Fruit fly (Drosophila melanogaster): ENCODE results near the gene dnt.

Gene dnt

dm6 chr2L:19358017-19358471 is 5.0 kb downstream of the dnt start (continued):
- peak; percentile 2 for TF ChIP-seq CrebB (tag; optimal IDR thresholded peaks at IDR 0.05)
- peak; percentile 62 for TF ChIP-seq CG31388 (GFP tag; optimal IDR thresholded peaks at IDR 0.05)
- peak; percentile 38 to 57 for TF ChIP-seq dpn (GFP tag; optimal IDR thresholded peaks at IDR 0.05)
- TF ChIP-seq fd64A (GFP tag; optimal IDR thresholded peaks at IDR 0.05): peak; percentile 61
- peak; percentile 53 for TF ChIP-seq Ssrp (tag; optimal IDR thresholded peaks at IDR 0.05)
- TF ChIP-seq CG9437 (GFP tag; optimal IDR thresholded peaks at IDR 0.05): peak; percentile 6
- TF ChIP-seq CG6689 (GFP tag; IDR thresholded peaks at IDR 0.05): peak; percentile 58
- peak; percentile 61 for TF ChIP-seq CG30403 (GFP tag; optimal IDR thresholded peaks at IDR 0.05)
- TF ChIP-seq CG4282 (GFP tag; optimal IDR thresholded peaks at IDR 0.05): no peak
- TF ChIP-seq unc-4 (GFP tag; IDR thresholded peaks at IDR 0.05; ENCODE audit: partially characterized antibody): no peak
- TF ChIP-seq Taf1 (GFP tag; IDR thresholded peaks at IDR 0.05): no peak
- no peak for TF ChIP-seq CG12299 (tag; optimal IDR thresholded peaks at IDR 0.05)
- 0 out of 2 replicates have a peak, but pooled peaks have one; percentile 17 for TF ChIP-seq CG4730 (GFP tag; IDR thresholded peaks at IDR 0.05)
- TF ChIP-seq CG14965 (GFP tag; optimal IDR thresholded peaks at IDR 0.05; ENCODE audit: borderline replicate concordance): no peak
- TF ChIP-seq CG13287 (GFP tag; IDR thresholded peaks at IDR 0.05; ENCODE audit: partially characterized antibody): no peak
- TF ChIP-seq dmrt11E (tag; optimal IDR thresholded peaks at IDR 0.05): peak; percentile 77
- TF ChIP-seq tio (GFP tag; optimal IDR thresholded peaks at IDR 0.05): peak; percentile 66
- TF ChIP-seq nau (GFP tag; optimal IDR thresholded peaks at IDR 0.05): peak; percentile 33
- no peak for TF ChIP-seq CG9797 (GFP tag; optimal IDR thresholded peaks at IDR 0.05)
- no peak for TF ChIP-seq Stat92E (GFP tag; optimal IDR thresholded peaks at IDR 0.05)
- TF ChIP-seq Sox100B (GFP tag; optimal IDR thresholded peaks at IDR 0.05): peak; percentile 71
- TF ChIP-seq Lpt (GFP tag; optimal IDR thresholded peaks at IDR 0.05): no peak
- no peak for TF ChIP-seq abd-A (tag; optimal IDR thresholded peaks at IDR 0.05)
- peak; percentile 69 for TF ChIP-seq CG14710 (tag; optimal IDR thresholded peaks at IDR 0.05)
- TF ChIP-seq CG43689 (GFP tag; IDR thresholded peaks at IDR 0.05): no peak
- no peak for TF ChIP-seq sc (optimal IDR thresholded peaks at IDR 0.05)
- peak; percentile 81 for TF ChIP-seq sc (GFP tag; optimal IDR thresholded peaks at IDR 0.05)
- TF ChIP-seq CG4854 (GFP tag; optimal IDR thresholded peaks at IDR 0.05): peak; percentile 23
- peak; percentile 72 for TF ChIP-seq CG10979 (tag; optimal IDR thresholded peaks at IDR 0.05)
- no peak for TF ChIP-seq CG13624 (GFP tag; optimal IDR thresholded peaks at IDR 0.05)
- TF ChIP-seq CG18262 (tag; optimal IDR thresholded peaks at IDR 0.05): peak; percentile 65
- no peak for TF ChIP-seq luna (GFP tag; optimal IDR thresholded peaks at IDR 0.05)
- no peak for TF ChIP-seq CG10543 (GFP tag; optimal IDR thresholded peaks at IDR 0.05)
- no peak for TF ChIP-seq jing (GFP tag; optimal IDR thresholded peaks at IDR 0.05)
- TF ChIP-seq ham (GFP tag; IDR thresholded peaks at IDR 0.05): no peak
- no peak for TF ChIP-seq crol (GFP tag; IDR thresholded peaks at IDR 0.05)
- TF ChIP-seq shn (GFP tag; optimal IDR thresholded peaks at IDR 0.05): no peak
- no peak for TF ChIP-seq Hr39 (optimal IDR thresholded peaks at IDR 0.05)
- TF ChIP-seq CG30020 (tag; optimal IDR thresholded peaks at IDR 0.05): no peak
- no peak for TF ChIP-seq CG6765 (GFP tag; optimal IDR thresholded peaks at IDR 0.05)
- peak; percentile 75 to 85 for TF ChIP-seq bsh (GFP tag; optimal IDR thresholded peaks at IDR 0.05)
- no peak for TF ChIP-seq Tbp (GFP tag; optimal IDR thresholded peaks at IDR 0.05)
- peak; percentile 73 for TF ChIP-seq sisA (GFP tag; IDR thresholded peaks at IDR 0.05)
- no peak for TF ChIP-seq HmgD (GFP tag; optimal IDR thresholded peaks at IDR 0.05)
- TF ChIP-seq CG7556 (GFP tag; optimal IDR thresholded peaks at IDR 0.05): peak; percentile 49
- TF ChIP-seq cg (GFP tag; optimal IDR thresholded peaks at IDR 0.05): no peak
- TF ChIP-seq Hey (tag; optimal IDR thresholded peaks at IDR 0.05): no peak
- peak; percentile 18 for TF ChIP-seq NC2β (GFP tag; optimal IDR thresholded peaks at IDR 0.05)
- peak; percentile 57 for TF ChIP-seq CG9609 (GFP tag; optimal IDR thresholded peaks at IDR 0.05)
- TF ChIP-seq MTF-1 (GFP tag; optimal IDR thresholded peaks at IDR 0.05; ENCODE audit: borderline replicate concordance): peak; percentile 47
- no peak for TF ChIP-seq Dip3 (GFP tag; optimal IDR thresholded peaks at IDR 0.05)

Measured in whole organism, embryonic.